Worm (Caenorhabditis elegans): Measurements from ENCODE around the gene grd-5.

ce11 chrV:8609776-8610529 lies 8.9 kb upstream of the grd-5 start:
- TF ChIP-seq dao-5 (tag; optimal IDR thresholded peaks at IDR 0.05): no peak
- TF ChIP-seq him-1 (tag; optimal IDR thresholded peaks at IDR 0.05): no peak
